Worm (Caenorhabditis elegans) whole organism, L4 larva: ENCODE measurements around the gene sre-24.
A peak's percentile ranks its signal among the peaks of the same experiment; 100 is the strongest.

Experiments used
- F10B5.3 ChIP-seq: sonication (generic microtip); optimal IDR thresholded peaks from 2 replicates; lab custom pipeline; 2016; ENCODE audit warnings: mild to moderate bottlenecking, missing genetic modification characterization, missing compliant biosample characterization
- F26F4.8 ChIP-seq: fragments of 200-800 bp; sonication (Bioruptor generic); conservative IDR thresholded peaks from 2 replicates; pipeline ENCODE4 v1.3.6; 2022; ENCODE audit warnings: missing genetic modification characterization, missing compliant biosample characterization
- F37D6.2 ChIP-seq: sonication (generic microtip); optimal IDR thresholded peaks from 2 replicates; lab custom pipeline; 2016; ENCODE audit warnings: mild to moderate bottlenecking, missing genetic modification characterization, missing compliant biosample characterization
- T26A8.4 ChIP-seq: fragments of 200-800 bp; sonication (Bioruptor generic); IDR thresholded peaks from 2 replicates; pipeline ENCODE4 v1.3.6; 2022; ENCODE audit warnings: missing genetic modification characterization, missing compliant biosample characterization
- Y105C5A.15 ChIP-seq: fragments of 200-800 bp; sonication (Bioruptor generic); IDR thresholded peaks from 2 replicates; pipeline ENCODE4 v1.3.6; 2022; ENCODE audit warnings: missing genetic modification characterization, missing compliant biosample characterization
- Y48G9A.11 ChIP-seq: fragments of 200-800 bp; sonication (Bioruptor generic); IDR thresholded peaks from 2 replicates; pipeline ENCODE4 v1.3.6; 2022; ENCODE audit warnings: missing genetic modification reagents, missing genetic modification characterization, missing compliant biosample characterization
- ZK546.5 ChIP-seq, 2 experiments: sonication (generic microtip); optimal IDR thresholded peaks; 2 replicates each; lab custom pipeline; 2017; ENCODE audit warnings: missing biosample characterization in 2 of 2, missing genetic modification characterization in 2 of 2
- aha-1 ChIP-seq: fragments of 150-350 bp; peaks from one replicate; lab custom pipeline; 2014; ENCODE audit warnings: missing biosample characterization, missing genetic modification characterization
- ama-1 ChIP-seq: fragments of 150-350 bp; optimal IDR thresholded peaks from 2 replicates; lab custom pipeline; 2014; ENCODE audit warnings: inconsistent platforms, mixed read lengths
- arid-1 ChIP-seq: fragments of 200-800 bp; sonication (Bioruptor generic); conservative IDR thresholded peaks from 2 replicates; pipeline ENCODE4 v1.3.6; 2022; ENCODE audit warnings: missing genetic modification reagents, missing genetic modification characterization, missing compliant biosample characterization
- ceh-20 ChIP-seq: fragments of 200-800 bp; sonication (Bioruptor generic); IDR thresholded peaks from 2 replicates; pipeline ENCODE4 v1.3.6; 2022; ENCODE audit warnings: missing genetic modification reagents, missing genetic modification characterization, missing compliant biosample characterization
- ceh-44 ChIP-seq: fragments of 200-800 bp; sonication (Bioruptor generic); IDR thresholded peaks from 2 replicates; pipeline ENCODE4 v1.3.6; 2022; ENCODE audit warnings: missing genetic modification reagents, missing genetic modification characterization, missing compliant biosample characterization
- ces-1 ChIP-seq: fragments of 150-350 bp; sonication (generic microtip); optimal IDR thresholded peaks from 4 replicates; lab custom pipeline; 2014; ENCODE audit warnings: missing biosample characterization, missing genetic modification reagents, missing genetic modification characterization
- cey-2 ChIP-seq: sonication (generic microtip); optimal IDR thresholded peaks from 3 replicates; lab custom pipeline; 2017; ENCODE audit warnings: missing genetic modification characterization, mild to moderate bottlenecking, missing compliant biosample characterization, antibody characterized with exemption, borderline replicate concordance; ENCODE audit not compliant: insufficient read depth
- daf-16 ChIP-seq, 3 experiments: sonication (generic microtip); optimal IDR thresholded peaks; 2 replicates each; lab custom pipeline; 2016 to 2017; ENCODE audit warnings: missing genetic modification characterization in 3 of 3, missing genetic modification reagents in 3 of 3, mild to moderate bottlenecking in 2 of 3, missing compliant biosample characterization in 2 of 3, missing biosample characterization in 1 of 3, moderate library complexity in 1 of 3
- daf-8 ChIP-seq: fragments of 200-800 bp; sonication (Bioruptor generic); IDR thresholded peaks from 2 replicates; pipeline ENCODE4 v1.3.6; 2022; ENCODE audit warnings: missing genetic modification characterization, missing compliant biosample characterization
- dmd-6 ChIP-seq: fragments of 200-800 bp; sonication (Bioruptor generic); IDR thresholded peaks from 2 replicates; pipeline ENCODE4 v1.3.6; 2022; ENCODE audit warnings: missing genetic modification reagents, missing genetic modification characterization, missing compliant biosample characterization
- dmd-9 ChIP-seq: fragments of 200-800 bp; sonication (Bioruptor generic); IDR thresholded peaks from 2 replicates; pipeline ENCODE4 v1.3.6; 2022; ENCODE audit warnings: missing genetic modification reagents, missing genetic modification characterization, missing compliant biosample characterization
- dve-1 ChIP-seq: sonication (generic microtip); optimal IDR thresholded peaks from 2 replicates; lab custom pipeline; 2017; ENCODE audit warnings: antibody characterized with exemption, mild to moderate bottlenecking, missing genetic modification characterization, missing compliant biosample characterization; ENCODE audit not compliant: insufficient read depth
- egl-27 ChIP-seq: sonication (generic microtip); optimal IDR thresholded peaks from 3 replicates; lab custom pipeline; 2017; ENCODE audit warnings: missing biosample characterization, missing genetic modification reagents, missing genetic modification characterization
- egl-43 ChIP-seq: fragments of 200-800 bp; sonication (Bioruptor generic); IDR thresholded peaks from 2 replicates; pipeline ENCODE4 v1.3.6; 2022; ENCODE audit warnings: missing genetic modification reagents, missing genetic modification characterization, missing compliant biosample characterization
- hif-1 ChIP-seq, 2 experiments: sonication (generic microtip); optimal IDR thresholded peaks; 2 replicates each; lab custom pipeline; 2016 to 2017; ENCODE audit warnings: missing compliant biosample characterization in 2 of 2, missing genetic modification characterization in 2 of 2, missing genetic modification reagents in 2 of 2, missing genotype in 2 of 2, mild to moderate bottlenecking in 1 of 2
- hlh-11 ChIP-seq: fragments of 200-800 bp; sonication (Bioruptor generic); optimal IDR thresholded peaks from 2 replicates; lab custom pipeline; 2018; ENCODE audit warnings: mild to moderate bottlenecking, missing genetic modification characterization, missing compliant biosample characterization
- jun-1 ChIP-seq: fragments of 150-350 bp; optimal IDR thresholded peaks from 2 replicates; lab custom pipeline; 2014; ENCODE audit warnings: missing biosample characterization, missing genetic modification reagents, missing genetic modification characterization
- lin-39 ChIP-seq: fragments of 150-350 bp; optimal IDR thresholded peaks from 2 replicates; lab custom pipeline; 2014; ENCODE audit warnings: missing biosample characterization, missing genetic modification reagents, missing genetic modification characterization
- lsy-2 ChIP-seq, 2 experiments: fragments of 150-350 bp in 1 of 2; sonication (generic microtip) in 1 of 2; optimal IDR thresholded peaks; 2 replicates each; lab custom pipeline; 2014 to 2017; ENCODE audit warnings: missing biosample characterization in 2 of 2, missing genetic modification characterization in 2 of 2
- madf-9 ChIP-seq: fragments of 200-800 bp; sonication (Bioruptor generic); conservative IDR thresholded peaks from 2 replicates; pipeline ENCODE4 v1.3.6; 2022; ENCODE audit warnings: missing genetic modification reagents, missing genetic modification characterization, missing compliant biosample characterization
- mep-1 ChIP-seq: fragments of 150-350 bp; sonication (generic microtip); optimal IDR thresholded peaks from 3 replicates; lab custom pipeline; 2014; ENCODE audit warnings: missing biosample characterization, missing genetic modification characterization
- nhr-111 ChIP-seq: fragments of 200-800 bp; sonication (Bioruptor generic); optimal IDR thresholded peaks from 2 replicates; lab custom pipeline; 2018; ENCODE audit warnings: mild to moderate bottlenecking, missing genetic modification characterization, missing compliant biosample characterization
- nhr-237 ChIP-seq: sonication (generic microtip); optimal IDR thresholded peaks from 2 replicates; lab custom pipeline; 2017; ENCODE audit warnings: missing biosample characterization, missing genetic modification characterization
- nhr-28 ChIP-seq: fragments of 150-350 bp; optimal IDR thresholded peaks from 2 replicates; lab custom pipeline; 2014; ENCODE audit warnings: missing biosample characterization, missing genetic modification characterization
- nhr-41 ChIP-seq: fragments of 200-800 bp; sonication (Bioruptor generic); IDR thresholded peaks from 2 replicates; pipeline ENCODE4 v1.3.6; 2022; ENCODE audit warnings: missing genetic modification reagents, missing genetic modification characterization, missing compliant biosample characterization
- nhr-42 ChIP-seq: fragments of 200-800 bp; sonication (Bioruptor generic); IDR thresholded peaks from 2 replicates; pipeline ENCODE4 v1.3.6; 2022; ENCODE audit warnings: missing genetic modification characterization, missing compliant biosample characterization
- nhr-6 ChIP-seq: fragments of 150-350 bp; optimal IDR thresholded peaks from 2 replicates; lab custom pipeline; 2014; ENCODE audit warnings: missing biosample characterization, missing genetic modification characterization
- nhr-76 ChIP-seq: fragments of 150-350 bp; optimal IDR thresholded peaks from 2 replicates; lab custom pipeline; 2014; ENCODE audit warnings: missing biosample characterization, missing genetic modification characterization
- pqm-1 ChIP-seq: sonication (generic microtip); optimal IDR thresholded peaks from 2 replicates; lab custom pipeline; 2017; ENCODE audit warnings: missing biosample characterization, missing genetic modification characterization
- saeg-2 ChIP-seq: fragments of 200-800 bp; sonication (Bioruptor generic); IDR thresholded peaks from 2 replicates; pipeline ENCODE4 v1.3.6; 2022; ENCODE audit warnings: missing genetic modification reagents, missing genetic modification characterization, missing compliant biosample characterization
- sdz-12 ChIP-seq: fragments of 200-800 bp; sonication (Bioruptor generic); optimal IDR thresholded peaks from 2 replicates; lab custom pipeline; 2018; ENCODE audit warnings: mild to moderate bottlenecking, missing genetic modification characterization, missing compliant biosample characterization
- snpc-1.2 ChIP-seq: fragments of 200-800 bp; sonication (Bioruptor generic); IDR thresholded peaks from 2 replicates; pipeline ENCODE4 v1.3.6; 2022; ENCODE audit warnings: missing genetic modification reagents, missing genetic modification characterization, missing compliant biosample characterization
- snpc-4 ChIP-seq: fragments of 150-350 bp; optimal IDR thresholded peaks from 2 replicates; lab custom pipeline; 2014; ENCODE audit warnings: missing biosample characterization, missing genetic modification characterization
- spr-3 ChIP-seq: fragments of 200-800 bp; sonication (Bioruptor generic); optimal IDR thresholded peaks from 2 replicates; lab custom pipeline; 2018; ENCODE audit warnings: mild to moderate bottlenecking, missing genetic modification characterization, missing compliant biosample characterization
- tra-1 ChIP-seq: fragments of 200-800 bp; sonication (Bioruptor generic); IDR thresholded peaks from 2 replicates; pipeline ENCODE4 v1.3.6; 2022; ENCODE audit warnings: missing genetic modification reagents, missing genetic modification characterization, missing compliant biosample characterization
- unc-39 ChIP-seq: sonication (generic microtip); optimal IDR thresholded peaks from 2 replicates; lab custom pipeline; 2017; ENCODE audit warnings: missing biosample characterization, missing genetic modification characterization

sre-24 gene

ce11 chrV:2881016-2881415, 3.5 kb upstream of the sre-24 start, which contains the start of gene ifc-1:
Gene ifc-1 (plus strand): TSS chrV:2881393.
- TF ChIP-seq daf-8 (GFP tag; lab: Robert Waterston, UW) (no peak), saeg-2 (GFP tag; lab: Robert Waterston, UW) (no peak), dve-1 (tag; lab: Kevin White, UChicago) (peak; percentile 33), lin-39 (tag; lab: Kevin White, UChicago) (no peak), dmd-6 (GFP tag; lab: Robert Waterston, UW) (peak; percentile 46), hlh-11 (peak; percentile 13), madf-9 (GFP tag; lab: Robert Waterston, UW) (no peak), daf-16 (GFP tag; optimal IDR thresholded peaks at IDR 0.05; lab: Kevin White, UChicago) (no peak), daf-16 (tag; optimal IDR thresholded peaks at IDR 0.05; lab: Kevin White, UChicago) (peak; percentile 76), nhr-28 (tag; lab: Kevin White, UChicago) (peak; percentile 52)
- TF ChIP-seq, all 104 proteins: peak for 5

ce11 chrV:2881565-2881964, 2.9 kb upstream of the sre-24 start:
- TF ChIP-seq F10B5.3 (tag; lab: Kevin White, UChicago) = no peak
- no peak for TF ChIP-seq nhr-237 (tag; lab: Kevin White, UChicago)
- no peak for TF ChIP-seq snpc-1.2 (GFP tag; lab: Robert Waterston, UW)
- TF ChIP-seq aha-1 (tag; lab: Kevin White, UChicago) = peak; percentile 70
- no peak for TF ChIP-seq ZK546.5 (tag; optimal IDR thresholded peaks at IDR 0.05; lab: Kevin White, UChicago)
- no peak for TF ChIP-seq jun-1
- TF ChIP-seq ceh-20 (GFP tag; lab: Robert Waterston, UW) = 0 out of 2 replicates have a peak, but pooled peaks have one; percentile 12
- TF ChIP-seq pqm-1 (tag; lab: Kevin White, UChicago) = peak; percentile 11
- peak; percentile 61 for TF ChIP-seq nhr-28 (tag; lab: Kevin White, UChicago)
- no peak for TF ChIP-seq ama-1
- TF ChIP-seq arid-1 = no peak
- TF ChIP-seq daf-16 (GFP tag; optimal IDR thresholded peaks at IDR 0.05; lab: Kevin White, UChicago) = no peak
- peak; percentile 55 for TF ChIP-seq daf-16 (tag; optimal IDR thresholded peaks at IDR 0.05; lab: Kevin White, UChicago)
- TF ChIP-seq egl-27 = no peak
- peak; percentile 47 for TF ChIP-seq dve-1 (tag; lab: Kevin White, UChicago)
- TF ChIP-seq dmd-6 (GFP tag; lab: Robert Waterston, UW) = peak; percentile 81

ce11 chrV:2883097-2883496, 1.4 kb upstream of the sre-24 start:
- TF ChIP-seq snpc-4 (tag; lab: Kevin White, UChicago) (no peak), spr-3 (GFP tag; lab: Kevin White, UChicago) (no peak), nhr-41 (no peak), saeg-2 (GFP tag; lab: Robert Waterston, UW) (no peak), Y105C5A.15 (no peak), Y48G9A.11 (GFP tag; lab: Robert Waterston, UW) (no peak), egl-43 (GFP tag; lab: Robert Waterston, UW) (no peak), F37D6.2 (tag; lab: Kevin White, UChicago) (no peak), lsy-2 (tag; optimal IDR thresholded peaks at IDR 0.05; lab: Kevin White, UChicago) (no peak), unc-39 (tag; lab: Kevin White, UChicago) (no peak)
- TF ChIP-seq, all 104 proteins: peak for 0

- TF ChIP-seq lsy-2 (tag; optimal IDR thresholded peaks at IDR 0.05; lab: Kevin White, UChicago) (no peak), ceh-44 (GFP tag; lab: Robert Waterston, UW) (no peak), snpc-4 (tag; lab: Kevin White, UChicago) (no peak), F10B5.3 (tag; lab: Kevin White, UChicago) (no peak), nhr-111 (GFP tag; lab: Kevin White, UChicago) (no peak), tra-1 (GFP tag; lab: Robert Waterston, UW) (no peak), aha-1 (tag; lab: Kevin White, UChicago) (peak; percentile 93)
Observed at ce11 chrV:2888265-2888664, 3.8 kb downstream of the sre-24 start.

- TF ChIP-seq cey-2 (tag; lab: Kevin White, UChicago) (no peak), T26A8.4 (no peak), nhr-76 (tag; lab: Kevin White, UChicago) (no peak), sdz-12 (GFP tag; lab: Kevin White, UChicago) (no peak), ama-1 (no peak), nhr-6 (tag; lab: Kevin White, UChicago) (no peak), F26F4.8 (no peak), hif-1 (tag; optimal IDR thresholded peaks at IDR 0.05; lab: Kevin White, UChicago) (no peak), mep-1 (no peak), ces-1 (GFP tag; lab: Kevin White, UChicago) (no peak), nhr-42 (GFP tag; lab: Robert Waterston, UW) (no peak), dmd-9 (GFP tag; lab: Robert Waterston, UW) (no peak)
Observed at ce11 chrV:2888681-2889080, 4.2 kb downstream of the sre-24 start, which contains the start of gene srw-4. Gene srw-4 (minus strand): TSS chrV:2888781.
